Fruit fly (Drosophila melanogaster): ENCODE measurements around the gene Rcd-1.

The Rcd-1 gene

DNA sequence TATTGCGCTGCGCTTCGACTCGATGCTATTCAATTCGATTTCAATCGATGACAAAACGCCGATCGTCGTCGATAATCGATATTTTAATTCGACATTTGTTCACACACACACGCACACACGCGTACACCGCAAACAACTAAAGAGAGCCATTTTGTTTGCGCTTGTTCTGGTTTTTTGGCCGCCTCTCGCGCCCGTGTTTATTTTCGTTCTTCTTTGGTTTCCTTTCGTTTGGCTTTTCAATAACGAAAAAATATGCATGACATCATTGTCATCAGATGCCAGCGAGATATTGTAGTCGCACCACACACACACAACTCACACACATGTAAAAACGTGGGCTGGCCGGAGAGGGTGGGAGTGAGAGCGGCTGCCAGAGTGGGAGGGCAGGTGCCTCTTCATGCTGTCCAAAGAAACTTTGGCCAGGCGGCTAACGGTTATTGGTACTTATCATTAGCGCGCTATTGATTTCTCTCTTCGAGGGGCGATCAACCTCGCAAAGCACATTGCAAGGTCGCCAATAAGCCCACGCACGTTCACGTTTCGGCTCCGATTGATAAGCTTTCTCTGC lies 30.4 kb upstream of the Rcd-1 start (continued):
- TF ChIP-seq hkb (optimal IDR thresholded peaks at IDR 0.05) (no peak), hkb (GFP tag; IDR thresholded peaks at IDR 0.05) (no peak), chm (GFP tag; IDR thresholded peaks at IDR 0.05) (no peak), row (GFP tag; IDR thresholded peaks at IDR 0.05) (no peak), CG34376 (GFP tag; optimal IDR thresholded peaks at IDR 0.05) (peak; percentile 86), trem (tag; optimal IDR thresholded peaks at IDR 0.05) (no peak), Kr (GFP tag; optimal IDR thresholded peaks at IDR 0.05) (no peak), p53 (GFP tag; optimal IDR thresholded peaks at IDR 0.05) (peak; percentile 30), ERR (GFP tag; optimal IDR thresholded peaks at IDR 0.05) (peak; percentile 27), HmgZ (tag; optimal IDR thresholded peaks at IDR 0.05) (peak; percentile 20), CG12942 (GFP tag; optimal IDR thresholded peaks at IDR 0.05) (no peak), schlank (tag; optimal IDR thresholded peaks at IDR 0.05) (no peak), ewg (GFP tag; optimal IDR thresholded peaks at IDR 0.05) (no peak), CG11723 (GFP tag; optimal IDR thresholded peaks at IDR 0.05) (no peak), jigr1 (GFP tag; IDR thresholded peaks at IDR 0.05) (no peak), CG13287 (GFP tag; IDR thresholded peaks at IDR 0.05; ENCODE audit: partially characterized antibody) (peak; percentile 60), CG3065 (GFP tag; optimal IDR thresholded peaks at IDR 0.05) (no peak), Fer3 (tag; optimal IDR thresholded peaks at IDR 0.05) (no peak), HLH4C (GFP tag; IDR thresholded peaks at IDR 0.05; ENCODE audit: partially characterized antibody) (peak; percentile 53), crp (GFP tag; optimal IDR thresholded peaks at IDR 0.05) (no peak), Bdp1 (GFP tag; optimal IDR thresholded peaks at IDR 0.05) (no peak), inv (GFP tag; IDR thresholded peaks at IDR 0.05; ENCODE audit: partially characterized antibody) (0 out of 2 replicates have a peak, but pooled peaks have one; percentile 17), Trl (optimal IDR thresholded peaks at IDR 0.05) (peak; percentile 21 to 65), Trl (GFP tag; optimal IDR thresholded peaks at IDR 0.05) (no peak), unc-4 (GFP tag; IDR thresholded peaks at IDR 0.05; ENCODE audit: partially characterized antibody) (peak; percentile 32), Adf1 (GFP tag; IDR thresholded peaks at IDR 0.05) (peak; percentile 13; the same call in 1 of the 2 replicates), CG15073 (GFP tag; optimal IDR thresholded peaks at IDR 0.05) (no peak), CG8290 (GFP tag; optimal IDR thresholded peaks at IDR 0.05) (no peak), CG8290 (tag; optimal IDR thresholded peaks at IDR 0.05) (peak in 1 of 2 experiments; percentile 19), Hr39 (optimal IDR thresholded peaks at IDR 0.05) (no peak), CG13296 (GFP tag; optimal IDR thresholded peaks at IDR 0.05) (peak; percentile 35), ato (GFP tag; IDR thresholded peaks at IDR 0.05; ENCODE audit: partially characterized antibody) (peak; percentile 29; the same call in 1 of the 2 replicates), CG9876 (GFP tag; optimal IDR thresholded peaks at IDR 0.05) (no peak), stwl (tag; optimal IDR thresholded peaks at IDR 0.05) (peak; percentile 60), CG8478 (optimal IDR thresholded peaks at IDR 0.05) (no peak), CG6765 (GFP tag; optimal IDR thresholded peaks at IDR 0.05) (no peak), CG11560 (tag; IDR thresholded peaks at IDR 0.05) (no peak), E2f2 (GFP tag; IDR thresholded peaks at IDR 0.05) (peak; percentile 35; the same call in 1 of the 2 replicates), cwo (GFP tag; optimal IDR thresholded peaks at IDR 0.05) (peak; percentile 93), CG1233 (GFP tag; optimal IDR thresholded peaks at IDR 0.05) (peak; percentile 19), CG6854 (GFP tag; optimal IDR thresholded peaks at IDR 0.05) (peak; percentile 16), CG34224 (GFP tag; IDR thresholded peaks at IDR 0.05; ENCODE audit: partially characterized antibody) (peak; percentile 35; the same call in 2 of the 3 replicates), Sry-β (GFP tag; optimal IDR thresholded peaks at IDR 0.05) (no peak), CG17568 (GFP tag; optimal IDR thresholded peaks at IDR 0.05) (no peak), sr (GFP tag; IDR thresholded peaks at IDR 0.05) (0 out of 3 replicates have a peak, but pooled peaks have one; percentile 36), psq (GFP tag; optimal IDR thresholded peaks at IDR 0.05) (no peak), CG4282 (GFP tag; optimal IDR thresholded peaks at IDR 0.05) (no peak), CG18764 (GFP tag; optimal IDR thresholded peaks at IDR 0.05) (no peak), oc (tag; optimal IDR thresholded peaks at IDR 0.05) (peak; percentile 24), caup (GFP tag; optimal IDR thresholded peaks at IDR 0.05; ENCODE audit: severe bottlenecking) (no peak), her (GFP tag; optimal IDR thresholded peaks at IDR 0.05) (no peak)

Data from whole organism, embryonic.